Fruit fly (Drosophila melanogaster) whole organism, adult: ENCODE measurements around the gene CG33158.

Experiments
- CG11617 ChIP-seq: fragments of 200-800 bp; sonication (Bioruptor generic); optimal IDR thresholded peaks from 2 replicates; lab custom pipeline; 2017; ENCODE audit warnings: mild to moderate bottlenecking, missing biosample characterization, missing genetic modification reagents, missing genetic modification characterization
- CG12768 ChIP-seq: fragments of 200-800 bp; sonication (Bioruptor generic); optimal IDR thresholded peaks from 2 replicates; lab custom pipeline; 2017; ENCODE audit warnings: missing biosample characterization, missing genetic modification characterization, mild to moderate bottlenecking, moderate library complexity, missing genetic modification reagents
- CG14711 ChIP-seq: fragments of 200-800 bp; sonication (Bioruptor generic); optimal IDR thresholded peaks from 2 replicates; lab custom pipeline; 2018; ENCODE audit warnings: missing biosample characterization, mild to moderate bottlenecking, missing genetic modification characterization, moderate library complexity
- CG1620 ChIP-seq: fragments of 200-800 bp; sonication (Bioruptor generic); optimal IDR thresholded peaks from 2 replicates; lab custom pipeline; 2016; ENCODE audit warnings: missing biosample characterization, missing genetic modification characterization
- CG33017 ChIP-seq: fragments of 200-800 bp; sonication (Bioruptor generic); optimal IDR thresholded peaks from 2 replicates; lab custom pipeline; 2018; ENCODE audit warnings: missing biosample characterization, mild to moderate bottlenecking, missing genetic modification characterization, moderate library complexity
- CG5204 ChIP-seq: fragments of 200-800 bp; sonication (Bioruptor generic); optimal IDR thresholded peaks from 2 replicates; lab custom pipeline; 2016; ENCODE audit warnings: missing biosample characterization, missing genetic modification characterization
- CG7045 ChIP-seq: fragments of 200-800 bp; sonication (Bioruptor generic); optimal IDR thresholded peaks from 2 replicates; lab custom pipeline; 2017; ENCODE audit warnings: missing biosample characterization, mild to moderate bottlenecking, missing genetic modification characterization
- CG7101 ChIP-seq: fragments of 200-800 bp; sonication (Bioruptor generic); optimal IDR thresholded peaks from 2 replicates; lab custom pipeline; 2018; ENCODE audit warnings: missing biosample characterization, mild to moderate bottlenecking, missing genetic modification characterization, moderate library complexity
- Clk ChIP-seq: fragments of 200-800 bp; sonication (Bioruptor generic); optimal IDR thresholded peaks from 2 replicates; lab custom pipeline; 2017; ENCODE audit warnings: missing biosample characterization, missing genetic modification characterization
- Crg-1 ChIP-seq: fragments of 200-800 bp; sonication (Bioruptor generic); optimal IDR thresholded peaks from 2 replicates; lab custom pipeline; 2016; ENCODE audit warnings: missing biosample characterization, missing genetic modification characterization
- Hr96 ChIP-seq: fragments of 200-800 bp; sonication (Bioruptor generic); optimal IDR thresholded peaks from 2 replicates; lab custom pipeline; 2016; ENCODE audit warnings: missing biosample characterization, missing genetic modification characterization
- Mnt ChIP-seq: fragments of 200-800 bp; sonication (Bioruptor generic); optimal IDR thresholded peaks from 2 replicates; lab custom pipeline; 2016; ENCODE audit warnings: missing biosample characterization, mild to moderate bottlenecking, missing genetic modification characterization
- bab1 ChIP-seq: fragments of 200-800 bp; sonication (Bioruptor generic); optimal IDR thresholded peaks from 3 replicates; lab custom pipeline; 2019; ENCODE audit warnings: missing biosample characterization, mild to moderate bottlenecking, missing genetic modification characterization, moderate library complexity
- cnc ChIP-seq, 2 experiments: fragments of >200 bp; optimal IDR thresholded peaks; 2 replicates each; lab custom pipeline; 2017
- kay ChIP-seq: fragments of 200-800 bp; sonication (Bioruptor generic); peaks from one replicate; lab custom pipeline; 2016; ENCODE audit warnings: missing biosample characterization, missing genetic modification characterization, borderline replicate concordance
- ovo ChIP-seq: fragments of 200-800 bp; sonication (Bioruptor generic); optimal IDR thresholded peaks from 2 replicates; lab custom pipeline; 2016; ENCODE audit warnings: missing biosample characterization, missing genetic modification characterization
- pad ChIP-seq: fragments of 200-800 bp; sonication (Bioruptor generic); optimal IDR thresholded peaks from 3 replicates; lab custom pipeline; 2017; ENCODE audit warnings: missing biosample characterization, missing genetic modification characterization, mild to moderate bottlenecking, moderate library complexity, missing genetic modification reagents
- tj ChIP-seq: fragments of 200-800 bp; sonication (Bioruptor generic); optimal IDR thresholded peaks from 3 replicates; lab custom pipeline; 2017; ENCODE audit warnings: missing biosample characterization, mild to moderate bottlenecking, missing genetic modification characterization, moderate library complexity
- toe ChIP-seq: fragments of 200-800 bp; sonication (Bioruptor generic); optimal IDR thresholded peaks from 2 replicates; lab custom pipeline; 2016; ENCODE audit warnings: missing biosample characterization, missing genetic modification characterization

The CG33158 gene

dm6 chr3L:16392203-16392800 is 27.1 kb upstream of the CG33158 start:
- TF ChIP-seq CG11617 (GFP tag; lab: Kevin White, UChicago) (no peak), Clk (no peak), cnc (optimal IDR thresholded peaks at IDR 0.05; lab: Kevin White, UChicago) (no peak), Crg-1 (GFP tag; lab: Kevin White, UChicago) (no peak), ovo (GFP tag; lab: Kevin White, UChicago) (no peak), CG7101 (tag; lab: Kevin White, UChicago) (no peak), CG7045 (GFP tag; lab: Kevin White, UChicago) (no peak), toe (GFP tag; lab: Kevin White, UChicago) (no peak), CG5204 (GFP tag; lab: Kevin White, UChicago) (no peak), CG14711 (tag; lab: Kevin White, UChicago) (no peak), bab1 (GFP tag; lab: Kevin White, UChicago) (no peak), kay (no peak), CG12768 (GFP tag; lab: Kevin White, UChicago) (no peak), Mnt (GFP tag; lab: Kevin White, UChicago) (no peak)

- no peak for TF ChIP-seq tj (GFP tag; lab: Kevin White, UChicago)
- TF ChIP-seq CG5204 (GFP tag; lab: Kevin White, UChicago): no peak
- TF ChIP-seq CG1620 (GFP tag; lab: Kevin White, UChicago): no peak
- no peak for TF ChIP-seq Mnt (GFP tag; lab: Kevin White, UChicago)
- no peak for TF ChIP-seq Clk
- no peak for TF ChIP-seq CG11617 (GFP tag; lab: Kevin White, UChicago)
- TF ChIP-seq CG12768 (GFP tag; lab: Kevin White, UChicago): no peak
- no peak for TF ChIP-seq pad (GFP tag; lab: Kevin White, UChicago)
- no peak for TF ChIP-seq bab1 (GFP tag; lab: Kevin White, UChicago)
- no peak for TF ChIP-seq ovo (GFP tag; lab: Kevin White, UChicago)
- TF ChIP-seq Crg-1 (GFP tag; lab: Kevin White, UChicago): no peak
- no peak for TF ChIP-seq Hr96
- no peak for TF ChIP-seq cnc (optimal IDR thresholded peaks at IDR 0.05; lab: Kevin White, UChicago)
- TF ChIP-seq CG33017 (tag; lab: Kevin White, UChicago): no peak
- no peak for TF ChIP-seq CG7101 (tag; lab: Kevin White, UChicago)
- TF ChIP-seq kay: no peak
- TF ChIP-seq CG14711 (tag; lab: Kevin White, UChicago): no peak
Measured at dm6 chr3L:16392874-16393273, 26.5 kb upstream of the CG33158 start.

DNA sequence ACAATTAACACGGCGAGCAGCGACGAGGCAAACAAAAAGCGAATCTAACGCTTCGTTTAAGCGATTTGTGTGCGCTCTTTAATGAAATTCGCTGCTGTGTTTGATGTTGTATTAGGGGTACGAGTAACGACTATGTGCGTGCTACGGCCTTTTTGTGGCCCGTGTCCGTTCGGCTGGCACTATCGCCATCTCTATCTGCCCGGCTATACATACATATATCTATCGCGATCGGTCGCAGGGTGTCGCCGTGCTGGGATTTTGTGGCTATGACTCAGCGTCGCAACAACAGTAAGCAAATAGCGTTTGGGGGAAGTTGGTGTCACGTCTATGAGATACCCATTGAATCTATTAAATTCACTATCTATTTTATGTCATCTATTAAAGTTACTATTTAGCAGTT is 25.7 kb upstream of the CG33158 start:
- no peak for TF ChIP-seq CG1620 (GFP tag; lab: Kevin White, UChicago)
- peak; percentile 53 for TF ChIP-seq kay

DNA sequence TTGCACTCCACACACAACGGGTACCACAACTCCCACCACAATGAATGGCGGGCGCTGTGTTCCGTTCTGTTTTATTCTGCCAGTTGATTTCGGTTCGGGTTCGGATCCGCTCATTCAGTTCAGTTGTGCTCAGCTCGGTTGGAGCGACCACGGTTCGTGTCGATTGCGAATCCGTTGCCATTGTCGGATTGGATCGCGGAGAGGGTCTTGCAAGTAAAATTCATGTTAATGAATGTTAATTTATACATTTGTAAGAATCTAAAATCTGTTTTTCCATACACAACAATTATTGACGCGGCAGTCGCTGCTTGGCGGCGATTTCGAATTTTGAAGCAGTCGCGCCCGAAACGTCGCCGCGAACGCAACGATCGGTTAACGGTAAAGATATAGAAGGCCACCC is 24.9 kb upstream of the CG33158 start, which contains the start of gene Gagr:
TSS of gene Gagr (plus strand) at position 81 of the 400 bp plus-strand sequence.
- TF ChIP-seq kay (no peak), CG7045 (GFP tag; lab: Kevin White, UChicago) (no peak), Mnt (GFP tag; lab: Kevin White, UChicago) (no peak), toe (GFP tag; lab: Kevin White, UChicago) (no peak), CG14711 (tag; lab: Kevin White, UChicago) (no peak), tj (GFP tag; lab: Kevin White, UChicago) (no peak), CG5204 (GFP tag; lab: Kevin White, UChicago) (no peak), CG33017 (tag; lab: Kevin White, UChicago) (no peak), Crg-1 (GFP tag; lab: Kevin White, UChicago) (no peak), Clk (no peak), pad (GFP tag; lab: Kevin White, UChicago) (no peak), Hr96 (no peak), CG7101 (tag; lab: Kevin White, UChicago) (no peak), ovo (GFP tag; lab: Kevin White, UChicago) (no peak)

DNA sequence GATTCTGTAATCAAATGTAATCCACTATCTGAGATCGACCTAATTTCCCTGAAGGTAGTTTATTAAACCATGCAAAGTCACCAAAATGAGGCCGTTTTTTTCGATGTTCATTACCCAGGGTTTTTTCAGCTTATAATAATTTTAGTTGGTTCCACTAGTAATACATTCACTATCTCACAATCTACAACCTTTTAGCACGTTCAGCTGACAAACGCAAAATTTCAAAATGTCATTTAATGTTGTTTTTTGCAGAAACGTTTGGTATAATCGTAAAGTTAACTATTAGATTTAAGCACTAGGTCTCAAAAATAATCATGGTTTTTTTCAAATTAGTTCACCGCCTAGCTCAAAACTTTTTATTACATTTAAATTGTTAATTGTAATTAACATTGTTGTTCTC is 19.2 kb upstream of the CG33158 start, which contains the start of gene CG44836:
TSS of gene CG44836 (minus strand) at position 101 of the 400 bp plus-strand sequence.
- TF ChIP-seq tj (GFP tag; lab: Kevin White, UChicago) (no peak), CG33017 (tag; lab: Kevin White, UChicago) (no peak), Clk (no peak), kay (peak; percentile 20), bab1 (GFP tag; lab: Kevin White, UChicago) (no peak)

dm6 chr3L:16402253-16402652 is 17.1 kb upstream of the CG33158 start:
- no peak for TF ChIP-seq CG7045 (GFP tag; lab: Kevin White, UChicago)
- no peak for TF ChIP-seq CG12768 (GFP tag; lab: Kevin White, UChicago)
- no peak for TF ChIP-seq CG5204 (GFP tag; lab: Kevin White, UChicago)
- TF ChIP-seq cnc (optimal IDR thresholded peaks at IDR 0.05; lab: Kevin White, UChicago): no peak
- TF ChIP-seq tj (GFP tag; lab: Kevin White, UChicago): no peak
- no peak for TF ChIP-seq toe (GFP tag; lab: Kevin White, UChicago)
- no peak for TF ChIP-seq CG7101 (tag; lab: Kevin White, UChicago)
- TF ChIP-seq kay: no peak
- TF ChIP-seq pad (GFP tag; lab: Kevin White, UChicago): no peak
- no peak for TF ChIP-seq CG33017 (tag; lab: Kevin White, UChicago)
- no peak for TF ChIP-seq CG11617 (GFP tag; lab: Kevin White, UChicago)
- TF ChIP-seq CG14711 (tag; lab: Kevin White, UChicago): no peak
- TF ChIP-seq bab1 (GFP tag; lab: Kevin White, UChicago): no peak
